Fruit fly (Drosophila melanogaster) whole organism, wandering third instar larva: ENCODE results near the gene sals.

Experiments
- Abd-B ChIP-seq: fragments of >200 bp; optimal IDR thresholded peaks from 2 replicates; lab custom pipeline; 2017; ENCODE audit warnings: missing biosample characterization, missing genetic modification characterization
- Hnf4 ChIP-seq: fragments of 200-800 bp; sonication (Bioruptor generic); optimal IDR thresholded peaks from 2 replicates; lab custom pipeline; 2016; ENCODE audit warnings: missing biosample characterization, mild to moderate bottlenecking, missing genetic modification characterization
- Hr78 ChIP-seq: fragments of >200 bp; optimal IDR thresholded peaks from 2 replicates; lab custom pipeline; 2017; ENCODE audit warnings: missing biosample characterization, missing genetic modification characterization
- Hr83 ChIP-seq: fragments of 200-300 bp; sonication (Bioruptor generic); optimal IDR thresholded peaks from 2 replicates; lab custom pipeline; 2016; ENCODE audit warnings: missing biosample characterization, mild to moderate bottlenecking, missing genetic modification characterization, moderate library complexity; ENCODE audit not compliant: poor library complexity, severe bottlenecking
- Mio ChIP-seq: sonication (Bioruptor generic); optimal IDR thresholded peaks from 2 replicates; lab custom pipeline; 2016; ENCODE audit warnings: missing biosample characterization, missing genetic modification characterization
- Myc ChIP-seq: fragments of >200 bp; optimal IDR thresholded peaks from 2 replicates; lab custom pipeline; 2017
- brk ChIP-seq: fragments of 200-800 bp; sonication (Bioruptor generic); optimal IDR thresholded peaks from 2 replicates; lab custom pipeline; 2016; ENCODE audit warnings: missing biosample characterization, mild to moderate bottlenecking, missing genetic modification characterization
- dmrt93B ChIP-seq: fragments of 200-800 bp; sonication (Bioruptor generic); optimal IDR thresholded peaks from 2 replicates; lab custom pipeline; 2018; ENCODE audit warnings: missing biosample characterization, mild to moderate bottlenecking, missing genetic modification characterization
- foxo ChIP-seq, 2 experiments: fragments of 200-800 bp; sonication (Bioruptor generic); optimal IDR thresholded peaks; 2 replicates in 1 of 2; 3 replicates in 1 of 2; lab custom pipeline; 2016 to 2017; ENCODE audit warnings: missing biosample characterization in 2 of 2, missing genetic modification characterization in 2 of 2
- pan ChIP-seq: fragments of >200 bp; optimal IDR thresholded peaks from 2 replicates; lab custom pipeline; 2017
- psq ChIP-seq: fragments of 200-800 bp; sonication (Bioruptor generic); optimal IDR thresholded peaks from 3 replicates; lab custom pipeline; 2017; ENCODE audit warnings: missing biosample characterization, mild to moderate bottlenecking, missing genetic modification characterization, moderate library complexity
- tai ChIP-seq: sonication (Bioruptor generic); optimal IDR thresholded peaks from 2 replicates; lab custom pipeline; 2016; ENCODE audit warnings: missing biosample characterization, missing genetic modification characterization

DNA sequence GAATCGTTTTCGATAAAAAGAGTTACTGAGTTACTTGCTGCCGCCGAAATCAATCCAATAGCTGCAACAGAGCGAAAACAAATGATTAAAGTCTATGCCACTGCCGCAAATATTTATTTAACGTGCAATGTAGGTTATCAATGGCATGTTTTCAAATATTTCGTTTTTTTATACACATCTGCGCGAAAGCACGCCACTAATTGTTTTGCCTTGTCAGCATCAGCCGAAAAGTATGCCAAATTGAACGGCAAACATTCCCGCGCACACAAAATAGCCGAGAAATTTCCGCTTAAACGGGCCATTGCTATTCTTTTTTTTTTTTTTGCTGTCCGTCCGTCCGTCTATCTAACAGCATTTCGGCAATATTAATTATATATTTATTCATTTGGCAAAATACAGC lies 450 bp upstream of the sals start:
- TF ChIP-seq Abd-B (no peak), Hnf4 (GFP tag; lab: Kevin White, UChicago) (no peak), Hr83 (GFP tag; lab: Kevin White, UChicago) (no peak), foxo (GFP tag; optimal IDR thresholded peaks at IDR 0.05; lab: Kevin White, UChicago) (no peak), Mio (no peak), Myc (lab: Kevin White, UChicago) (peak; percentile 80), tai (no peak), pan (lab: Kevin White, UChicago) (no peak), Hr78 (no peak), psq (GFP tag; lab: Kevin White, UChicago) (no peak), brk (GFP tag; lab: Kevin White, UChicago) (no peak), dmrt93B (GFP tag; lab: Kevin White, UChicago) (no peak)
